Fruit fly (Drosophila melanogaster) whole organism, prepupa: ENCODE measurements around the gene CG11700.

Experiments
- Blimp-1 ChIP-seq: fragments of 200-800 bp; sonication (Bioruptor generic); optimal IDR thresholded peaks from 3 replicates; lab custom pipeline; 2017; ENCODE audit warnings: missing biosample characterization, missing genetic modification characterization, mild to moderate bottlenecking, moderate library complexity, missing genetic modification reagents
- CG10631 ChIP-seq: fragments of 200-800 bp; sonication (Bioruptor generic); optimal IDR thresholded peaks from 2 replicates; lab custom pipeline; 2016; ENCODE audit warnings: missing biosample characterization, missing genetic modification characterization
- CG11294 ChIP-seq: fragments of 200-800 bp; sonication (Bioruptor generic); IDR thresholded peaks from 2 replicates; pipeline ENCODE4 v1.3.6; 2022; ENCODE audit warnings: missing biosample characterization, missing genetic modification characterization
- CG11762 ChIP-seq: fragments of 200-800 bp; sonication (Bioruptor generic); optimal IDR thresholded peaks from 3 replicates; lab custom pipeline; 2016; ENCODE audit warnings: missing biosample characterization, missing genetic modification characterization; ENCODE audit not compliant: insufficient read depth
- CG11902 ChIP-seq: fragments of 200-800 bp; sonication (Bioruptor generic); optimal IDR thresholded peaks from 3 replicates; lab custom pipeline; 2016; ENCODE audit warnings: missing biosample characterization, missing genetic modification characterization
- CG1621 ChIP-seq: fragments of 200-800 bp; sonication (Bioruptor generic); optimal IDR thresholded peaks from 3 replicates; lab custom pipeline; 2018; ENCODE audit warnings: missing biosample characterization, mild to moderate bottlenecking, missing genetic modification characterization
- CG3032 ChIP-seq: fragments of 200-800 bp; optimal IDR thresholded peaks from 2 replicates; lab custom pipeline; 2019; ENCODE audit warnings: missing biosample characterization, mild to moderate bottlenecking, missing genetic modification characterization, moderate library complexity
- CG31627 ChIP-seq: fragments of 200-800 bp; sonication (Bioruptor generic); optimal IDR thresholded peaks from 3 replicates; lab custom pipeline; 2016; ENCODE audit warnings: missing biosample characterization, missing genetic modification characterization
- CG32006 ChIP-seq: fragments of 200-800 bp; sonication (Bioruptor generic); optimal IDR thresholded peaks from 3 replicates; lab custom pipeline; 2017; ENCODE audit warnings: missing biosample characterization, mild to moderate bottlenecking, missing genetic modification characterization
- CG34406 ChIP-seq: fragments of 200-800 bp; sonication (Bioruptor generic); optimal IDR thresholded peaks from 3 replicates; lab custom pipeline; 2016; ENCODE audit warnings: missing biosample characterization, missing genetic modification characterization
- CG3919 ChIP-seq: fragments of 200-800 bp; sonication (Bioruptor generic); optimal IDR thresholded peaks from 3 replicates; lab custom pipeline; 2016; ENCODE audit warnings: missing biosample characterization, missing genetic modification characterization
- CG4318 ChIP-seq: fragments of 200-800 bp; sonication (Bioruptor generic); optimal IDR thresholded peaks from 3 replicates; lab custom pipeline; 2017; ENCODE audit warnings: missing biosample characterization, mild to moderate bottlenecking, missing genetic modification characterization
- CG6163 ChIP-seq: fragments of 200-800 bp; sonication (Bioruptor generic); IDR thresholded peaks from 3 replicates; pipeline ENCODE4 v1.3.6; 2022; ENCODE audit warnings: missing biosample characterization, missing genetic modification characterization
- CG6792 ChIP-seq: fragments of 200-800 bp; sonication (Bioruptor generic); optimal IDR thresholded peaks from 3 replicates; lab custom pipeline; 2016; ENCODE audit warnings: missing biosample characterization, missing genetic modification characterization
- CG6808 ChIP-seq: fragments of 200-800 bp; sonication (Bioruptor generic); optimal IDR thresholded peaks from 3 replicates; lab custom pipeline; 2017; ENCODE audit warnings: missing biosample characterization, missing genetic modification characterization, mild to moderate bottlenecking, moderate library complexity, missing genetic modification reagents
- CG6854 ChIP-seq: fragments of 200-800 bp; sonication (Bioruptor generic); optimal IDR thresholded peaks from 2 replicates; lab custom pipeline; 2017; ENCODE audit warnings: missing biosample characterization, mild to moderate bottlenecking, missing genetic modification characterization
- CG7368 ChIP-seq: fragments of 200-800 bp; sonication (Bioruptor generic); optimal IDR thresholded peaks from 3 replicates; lab custom pipeline; 2016; ENCODE audit warnings: missing biosample characterization, missing genetic modification characterization
- CG8119 ChIP-seq: fragments of 200-800 bp; sonication (Bioruptor generic); IDR thresholded peaks from 3 replicates; pipeline ENCODE4 v1.3.6; 2022; ENCODE audit warnings: missing biosample characterization, missing genetic modification characterization
- CG8632 ChIP-seq: fragments of 200-800 bp; sonication (Bioruptor generic); optimal IDR thresholded peaks from 3 replicates; lab custom pipeline; 2016; ENCODE audit warnings: missing biosample characterization, missing genetic modification characterization
- Eip75B ChIP-seq: fragments of 200-800 bp; sonication (Bioruptor generic); optimal IDR thresholded peaks from 3 replicates; lab custom pipeline; 2016; ENCODE audit warnings: missing biosample characterization, missing genetic modification characterization
- Eip78C ChIP-seq: fragments of 200-800 bp; sonication (Bioruptor generic); peaks from one replicate; lab custom pipeline; 2016; ENCODE audit warnings: missing biosample characterization, missing genetic modification characterization
- Eip93F ChIP-seq: fragments of 200-800 bp; sonication (Bioruptor generic); optimal IDR thresholded peaks from 2 replicates; lab custom pipeline; 2016; ENCODE audit warnings: missing biosample characterization, mild to moderate bottlenecking, missing genetic modification characterization
- Ets21C ChIP-seq: fragments of 200-800 bp; sonication (Bioruptor generic); optimal IDR thresholded peaks from 3 replicates; lab custom pipeline; 2016; ENCODE audit warnings: missing biosample characterization, missing genetic modification characterization
- Ets96B ChIP-seq: fragments of 200-800 bp; optimal IDR thresholded peaks from 2 replicates; lab custom pipeline; 2019; ENCODE audit warnings: missing biosample characterization, mild to moderate bottlenecking, missing genetic modification characterization, moderate library complexity
- Gug ChIP-seq: fragments of 200-800 bp; sonication (Bioruptor generic); IDR thresholded peaks from 2 replicates; pipeline ENCODE4 v1.3.6; 2022; ENCODE audit warnings: missing biosample characterization, missing genetic modification characterization
- Hr38 ChIP-seq: sonication (Bioruptor generic); optimal IDR thresholded peaks from 2 replicates; lab custom pipeline; 2016; ENCODE audit warnings: missing biosample characterization, missing genetic modification characterization
- Hr39 ChIP-seq: fragments of 200-800 bp; sonication (Bioruptor generic); optimal IDR thresholded peaks from 2 replicates; lab custom pipeline; 2016; ENCODE audit warnings: missing biosample characterization, missing genetic modification characterization
- Hr4 ChIP-seq: fragments of 200-800 bp; sonication (Bioruptor generic); optimal IDR thresholded peaks from 3 replicates; lab custom pipeline; 2016; ENCODE audit warnings: missing biosample characterization, missing genetic modification characterization
- Lpt ChIP-seq: fragments of 200-800 bp; sonication (Bioruptor generic); optimal IDR thresholded peaks from 3 replicates; lab custom pipeline; 2016; ENCODE audit warnings: missing biosample characterization, missing genetic modification characterization
- Met ChIP-seq: fragments of 200-800 bp; sonication (Bioruptor generic); optimal IDR thresholded peaks from 3 replicates; lab custom pipeline; 2016; ENCODE audit warnings: missing biosample characterization, missing genetic modification characterization
- OdsH ChIP-seq: fragments of 200-800 bp; sonication (Bioruptor generic); optimal IDR thresholded peaks from 3 replicates; lab custom pipeline; 2016; ENCODE audit warnings: missing biosample characterization, missing genetic modification characterization
- Smox ChIP-seq: fragments of 200-800 bp; sonication (Bioruptor generic); optimal IDR thresholded peaks from 3 replicates; lab custom pipeline; 2016; ENCODE audit warnings: missing biosample characterization, missing genetic modification characterization
- Sox102F ChIP-seq: fragments of 200-800 bp; sonication (Bioruptor generic); optimal IDR thresholded peaks from 2 replicates; lab custom pipeline; 2016; ENCODE audit warnings: missing biosample characterization, mild to moderate bottlenecking, missing genetic modification characterization
- Sox14 ChIP-seq: fragments of 200-800 bp; sonication (Bioruptor generic); optimal IDR thresholded peaks from 3 replicates; lab custom pipeline; 2016; ENCODE audit warnings: missing biosample characterization, missing genetic modification characterization
- Sox15 ChIP-seq: fragments of 200-800 bp; sonication (Bioruptor generic); optimal IDR thresholded peaks from 3 replicates; lab custom pipeline; 2016; ENCODE audit warnings: missing biosample characterization, missing genetic modification characterization
- achi ChIP-seq: fragments of 200-800 bp; sonication (Bioruptor generic); optimal IDR thresholded peaks from 3 replicates; lab custom pipeline; 2016; ENCODE audit warnings: missing biosample characterization, missing genetic modification characterization
- acj6 ChIP-seq: fragments of 200-800 bp; sonication (Bioruptor generic); optimal IDR thresholded peaks from 3 replicates; lab custom pipeline; 2016; ENCODE audit warnings: missing biosample characterization, missing genetic modification characterization
- cyc ChIP-seq: fragments of 200-800 bp; sonication (Bioruptor generic); optimal IDR thresholded peaks from 3 replicates; lab custom pipeline; 2016; ENCODE audit warnings: missing biosample characterization, missing genetic modification characterization
- dac ChIP-seq: fragments of 200-800 bp; sonication (Bioruptor generic); optimal IDR thresholded peaks from 2 replicates; lab custom pipeline; 2017; ENCODE audit warnings: missing biosample characterization, mild to moderate bottlenecking, missing genetic modification characterization
- dsx ChIP-seq: fragments of 200-800 bp; optimal IDR thresholded peaks from 3 replicates; lab custom pipeline; 2019; ENCODE audit warnings: missing biosample characterization, mild to moderate bottlenecking, missing genetic modification characterization, moderate library complexity; ENCODE audit not compliant: poor library complexity, severe bottlenecking
- esn ChIP-seq: fragments of 200-800 bp; sonication (Bioruptor generic); optimal IDR thresholded peaks from 2 replicates; lab custom pipeline; 2016; ENCODE audit warnings: missing biosample characterization, mild to moderate bottlenecking, missing genetic modification characterization, moderate library complexity
- fd59A ChIP-seq: fragments of 200-800 bp; sonication (Bioruptor generic); optimal IDR thresholded peaks from 2 replicates; lab custom pipeline; 2017; ENCODE audit warnings: missing biosample characterization, mild to moderate bottlenecking, missing genetic modification characterization, missing genetic modification reagents
- fd85E ChIP-seq: fragments of 200-800 bp; sonication (Bioruptor generic); optimal IDR thresholded peaks from 3 replicates; lab custom pipeline; 2016; ENCODE audit warnings: missing biosample characterization, missing genetic modification characterization
- fkh ChIP-seq: fragments of 200-800 bp; sonication (Bioruptor generic); optimal IDR thresholded peaks from 3 replicates; lab custom pipeline; 2017; ENCODE audit warnings: missing biosample characterization, mild to moderate bottlenecking, missing genetic modification characterization, moderate library complexity
- lz ChIP-seq: fragments of 200-800 bp; sonication (Bioruptor generic); optimal IDR thresholded peaks from 3 replicates; lab custom pipeline; 2016; ENCODE audit warnings: missing biosample characterization, missing genetic modification characterization
- net ChIP-seq: fragments of 200-800 bp; sonication (Bioruptor generic); optimal IDR thresholded peaks from 3 replicates; lab custom pipeline; 2016; ENCODE audit warnings: missing biosample characterization, missing genetic modification characterization
- pdm3 ChIP-seq: fragments of 200-800 bp; sonication (Bioruptor generic); optimal IDR thresholded peaks from 3 replicates; lab custom pipeline; 2016; ENCODE audit warnings: missing biosample characterization, missing genetic modification characterization
- salr ChIP-seq, 2 experiments: fragments of 200-800 bp; sonication (Bioruptor generic); optimal IDR thresholded peaks; 3 replicates each; lab custom pipeline; 2016 to 2018; ENCODE audit warnings: missing biosample characterization in 2 of 2, missing genetic modification characterization in 2 of 2, mild to moderate bottlenecking in 1 of 2
- spab ChIP-seq: fragments of 200-800 bp; sonication (Bioruptor generic); optimal IDR thresholded peaks from 2 replicates; lab custom pipeline; 2017; ENCODE audit warnings: missing biosample characterization, mild to moderate bottlenecking, missing genetic modification characterization, missing genetic modification reagents
- ss ChIP-seq, 2 experiments: fragments of 200-800 bp; sonication (Bioruptor generic); optimal IDR thresholded peaks; 2 replicates in 1 of 2; 3 replicates in 1 of 2; lab custom pipeline; 2017 to 2018; ENCODE audit warnings: mild to moderate bottlenecking in 2 of 2, missing biosample characterization in 2 of 2, missing genetic modification characterization in 2 of 2, moderate library complexity in 1 of 2
- svp ChIP-seq: fragments of 200-800 bp; sonication (Bioruptor generic); peaks from one replicate; lab custom pipeline; 2016; ENCODE audit warnings: missing biosample characterization, missing genetic modification characterization
- topi ChIP-seq: fragments of 200-800 bp; sonication (Bioruptor generic); optimal IDR thresholded peaks from 3 replicates; lab custom pipeline; 2016; ENCODE audit warnings: missing biosample characterization, missing genetic modification characterization
- vri ChIP-seq: fragments of 200-800 bp; sonication (Bioruptor generic); optimal IDR thresholded peaks from 3 replicates; lab custom pipeline; 2016; ENCODE audit warnings: missing biosample characterization, mild to moderate bottlenecking, missing genetic modification characterization

Gene CG11700

dm6 chrX:6305317-6305716, 21.9 kb upstream of the CG11700 start:
- TF ChIP-seq CG11294 (no peak), CG1621 (tag; lab: Kevin White, UChicago) (no peak), CG8119 (GFP tag; lab: Robert Waterston, UW) (no peak), fkh (no peak), CG6854 (GFP tag; lab: Kevin White, UChicago) (no peak), Hr4 (GFP tag; lab: Kevin White, UChicago) (peak; percentile 20), Lpt (GFP tag; lab: Kevin White, UChicago) (peak; percentile 51), CG34406 (GFP tag; lab: Kevin White, UChicago) (peak; percentile 13), Sox102F (GFP tag; lab: Kevin White, UChicago) (peak; percentile 22), CG11902 (GFP tag; lab: Kevin White, UChicago) (peak; percentile 3), CG7368 (GFP tag; lab: Kevin White, UChicago) (no peak), CG3919 (GFP tag; lab: Kevin White, UChicago) (peak; percentile 54), vri (GFP tag; lab: Kevin White, UChicago) (peak; percentile 34), Gug (no peak), svp (GFP tag; lab: Kevin White, UChicago) (peak; percentile 70), CG31627 (peak; percentile 26), OdsH (peak; percentile 54), Ets96B (tag; lab: Kevin White, UChicago) (no peak), dac (GFP tag; lab: Kevin White, UChicago) (no peak), lz (peak; percentile 25), Met (peak; percentile 63), ss (GFP tag; optimal IDR thresholded peaks at IDR 0.05; lab: Kevin White, UChicago) (no peak), salr (GFP tag; optimal IDR thresholded peaks at IDR 0.05; lab: Kevin White, UChicago) (peak in 1 of 2 experiments; percentile 8), Eip93F (GFP tag; lab: Kevin White, UChicago) (no peak), Hr39 (GFP tag; lab: Kevin White, UChicago) (peak; percentile 53), Ets21C (GFP tag; lab: Kevin White, UChicago) (peak; percentile 13), Sox15 (GFP tag; lab: Kevin White, UChicago) (no peak), CG6792 (GFP tag; lab: Kevin White, UChicago) (peak; percentile 25), Smox (GFP tag; lab: Kevin White, UChicago) (peak; percentile 41), topi (GFP tag; lab: Kevin White, UChicago) (peak; percentile 52), CG32006 (GFP tag; lab: Kevin White, UChicago) (peak; percentile 37), CG10631 (GFP tag; lab: Kevin White, UChicago) (peak; percentile 25), esn (GFP tag; lab: Kevin White, UChicago) (peak; percentile 65), Sox14 (GFP tag; lab: Kevin White, UChicago) (peak; percentile 12), Hr38 (no peak), dsx (GFP tag; lab: Kevin White, UChicago) (no peak), spab (GFP tag; lab: Kevin White, UChicago) (no peak), Blimp-1 (GFP tag; lab: Kevin White, UChicago) (no peak), Eip75B (peak; percentile 42), achi (GFP tag; lab: Kevin White, UChicago) (peak; percentile 36), CG6163 (GFP tag; lab: Robert Waterston, UW) (peak; percentile 26; the same call in 1 of the 3 replicates), CG4318 (GFP tag; lab: Kevin White, UChicago) (no peak), acj6 (peak; percentile 26), CG8632 (GFP tag; lab: Kevin White, UChicago) (no peak), Eip78C (GFP tag; lab: Kevin White, UChicago) (peak; percentile 84), net (peak; percentile 36), fd59A (GFP tag; lab: Kevin White, UChicago) (no peak), cyc (peak; percentile 38), CG11762 (GFP tag; lab: Kevin White, UChicago) (no peak), CG6808 (no peak), CG3032 (tag; lab: Kevin White, UChicago) (no peak), fd85E (no peak), pdm3 (GFP tag; lab: Kevin White, UChicago) (peak; percentile 49)
